Worm (Caenorhabditis elegans) whole organism, mixed stage, embryonic: ENCODE data around the gene ndub-11.

Experiments
- ces-1 ChIP-seq: fragments of 150-350 bp; optimal IDR thresholded peaks from 2 replicates; lab custom pipeline; 2014; ENCODE audit warnings: missing biosample characterization, missing genetic modification reagents, missing genetic modification characterization
- elt-1 ChIP-seq: sonication (generic microtip); optimal IDR thresholded peaks from 2 replicates; lab custom pipeline; 2017; ENCODE audit warnings: missing genetic modification characterization, mild to moderate bottlenecking, missing compliant biosample characterization, antibody characterized with exemption, moderate library complexity, borderline replicate concordance; ENCODE audit not compliant: insufficient read depth
- flh-1 ChIP-seq: fragments of 200-800 bp; sonication (Bioruptor generic); optimal IDR thresholded peaks from 2 replicates; lab custom pipeline; 2018; ENCODE audit warnings: mild to moderate bottlenecking, missing genetic modification characterization, moderate library complexity, missing compliant biosample characterization
- lin-13 ChIP-seq: fragments of 150-350 bp; optimal IDR thresholded peaks from 2 replicates; lab custom pipeline; 2014; ENCODE audit warnings: missing biosample characterization, missing genetic modification characterization
- lsy-2 ChIP-seq: fragments of 150-350 bp; optimal IDR thresholded peaks from 2 replicates; lab custom pipeline; 2014; ENCODE audit warnings: missing biosample characterization, missing genetic modification characterization
- mep-1 ChIP-seq: fragments of 150-350 bp; optimal IDR thresholded peaks from 2 replicates; lab custom pipeline; 2017; ENCODE audit warnings: missing biosample characterization, missing genetic modification reagents, missing genetic modification characterization, inconsistent platforms
- nhr-76 ChIP-seq: sonication (generic microtip); optimal IDR thresholded peaks from 2 replicates; lab custom pipeline; 2017; ENCODE audit warnings: missing biosample characterization, missing genetic modification characterization
- snpc-4 ChIP-seq: fragments of 150-350 bp; optimal IDR thresholded peaks from 2 replicates; lab custom pipeline; 2014; ENCODE audit warnings: missing biosample characterization, missing genetic modification characterization
- unc-62 ChIP-seq: fragments of 150-350 bp; optimal IDR thresholded peaks from 2 replicates; lab custom pipeline; 2014; ENCODE audit warnings: missing biosample characterization, missing genetic modification reagents, missing genetic modification characterization
- zip-8 ChIP-seq: fragments of 150-350 bp; optimal IDR thresholded peaks from 2 replicates; lab custom pipeline; 2014; ENCODE audit warnings: missing biosample characterization, missing genetic modification characterization

- TF ChIP-seq unc-62 (GFP tag; lab: Kevin White, UChicago) (no peak), elt-1 (tag; lab: Kevin White, UChicago) (no peak), zip-8 (tag; lab: Kevin White, UChicago) (no peak), lin-13 (tag; lab: Kevin White, UChicago) (no peak), flh-1 (no peak), lsy-2 (tag; lab: Kevin White, UChicago) (no peak), nhr-76 (tag; lab: Kevin White, UChicago) (no peak), snpc-4 (tag; lab: Kevin White, UChicago) (no peak), mep-1 (tag; lab: Kevin White, UChicago) (no peak), ces-1 (no peak)
Observed at ce11 chrIV:8174792-8175191, 44.8 kb upstream of the ndub-11 start.
